Worm (Caenorhabditis elegans) whole organism, L4/young adult: ENCODE results near the gene vab-2.

Experiments used
- W03F9.2 ChIP-seq: fragments of 150-350 bp; optimal IDR thresholded peaks from 2 replicates; lab custom pipeline; 2014; ENCODE audit warnings: missing biosample characterization, missing genetic modification characterization
- him-1 ChIP-seq: sonication (generic microtip); optimal IDR thresholded peaks from 2 replicates; lab custom pipeline; 2016; ENCODE audit warnings: missing genotype, missing genetic modification reagents, missing genetic modification characterization, missing compliant biosample characterization

- TF ChIP-seq him-1 (no peak), W03F9.2 (tag; lab: Kevin White, UChicago) (no peak)
These were observed 46.2 kb upstream of the vab-2 start for ce11 chrIV:3812812-3813211.
